Worm (Caenorhabditis elegans) whole organism, late embryonic: ENCODE measurements around the gene pstk-1.

Source experiments
- C08G9.2 ChIP-seq: sonication (generic microtip); optimal IDR thresholded peaks from 2 replicates; lab custom pipeline; 2016; ENCODE audit warnings: mild to moderate bottlenecking, missing genetic modification characterization, moderate library complexity, missing compliant biosample characterization
- ceh-2 ChIP-seq: sonication (generic microtip); optimal IDR thresholded peaks from 2 replicates; lab custom pipeline; 2016; ENCODE audit warnings: missing genotype, missing genetic modification characterization, missing compliant biosample characterization
- ceh-48 ChIP-seq: sonication (generic microtip); optimal IDR thresholded peaks from 2 replicates; lab custom pipeline; 2016; ENCODE audit warnings: missing genetic modification characterization, inconsistent platforms, missing compliant biosample characterization
- fkh-10 ChIP-seq: fragments of 150-350 bp; optimal IDR thresholded peaks from 2 replicates; lab custom pipeline; 2014; ENCODE audit warnings: missing biosample characterization, missing genetic modification reagents, missing genetic modification characterization
- hlh-30 ChIP-seq: sonication (generic microtip); optimal IDR thresholded peaks from 2 replicates; lab custom pipeline; 2017; ENCODE audit warnings: antibody characterized with exemption, missing genetic modification characterization, missing compliant biosample characterization; ENCODE audit not compliant: insufficient read depth
- mec-3 ChIP-seq: sonication (generic microtip); optimal IDR thresholded peaks from 2 replicates; lab custom pipeline; 2016; ENCODE audit warnings: borderline replicate concordance, missing genetic modification characterization, missing compliant biosample characterization
- nfya-1 ChIP-seq: sonication (generic microtip); optimal IDR thresholded peaks from 2 replicates; lab custom pipeline; 2017; ENCODE audit warnings: missing genetic modification characterization, mild to moderate bottlenecking, missing compliant biosample characterization, antibody characterized with exemption, moderate library complexity
- nhr-11 ChIP-seq: fragments of 150-350 bp; optimal IDR thresholded peaks from 2 replicates; lab custom pipeline; 2014; ENCODE audit warnings: missing biosample characterization, missing genetic modification characterization
- npax-4 ChIP-seq: sonication (generic microtip); optimal IDR thresholded peaks from 2 replicates; lab custom pipeline; 2016; ENCODE audit warnings: missing genetic modification characterization, missing compliant biosample characterization
- pha-2 ChIP-seq: sonication (generic microtip); optimal IDR thresholded peaks from 2 replicates; lab custom pipeline; 2017; ENCODE audit warnings: mild to moderate bottlenecking, missing genetic modification characterization, missing compliant biosample characterization
- tbx-7 ChIP-seq: sonication (generic microtip); optimal IDR thresholded peaks from 2 replicates; lab custom pipeline; 2016; ENCODE audit warnings: missing genotype, missing genetic modification characterization, missing compliant biosample characterization
- ttx-3 ChIP-seq: sonication (generic microtip); optimal IDR thresholded peaks from 2 replicates; lab custom pipeline; 2016; ENCODE audit warnings: missing genetic modification reagents, missing genetic modification characterization, missing compliant biosample characterization

DNA sequence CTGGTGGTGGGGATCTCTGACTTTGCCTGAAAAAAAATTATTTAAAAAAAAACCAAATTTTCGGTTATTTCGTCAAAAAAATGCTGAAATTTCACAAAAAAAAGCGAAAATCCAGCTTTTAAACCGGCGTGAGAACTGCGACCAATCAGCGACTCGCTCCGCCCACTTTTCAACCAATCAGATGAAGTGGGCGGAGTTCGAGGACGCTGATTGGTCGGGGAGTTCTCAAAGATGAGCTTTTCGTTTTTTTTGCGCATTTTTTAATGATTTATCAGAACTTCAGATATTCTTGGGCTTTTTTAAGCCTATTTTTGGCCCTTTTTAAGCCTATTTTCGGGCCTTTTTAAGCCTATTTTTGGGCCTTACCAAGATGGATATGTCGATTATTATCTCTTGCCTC lies 46.2 kb upstream of the pstk-1 start:
- no peak for TF ChIP-seq C08G9.2 (tag; lab: Kevin White, UChicago)
- no peak for TF ChIP-seq ceh-48 (tag; lab: Kevin White, UChicago)
- no peak for TF ChIP-seq fkh-10 (GFP tag; lab: Kevin White, UChicago)
- TF ChIP-seq pha-2: no peak
- no peak for TF ChIP-seq ttx-3 (tag; lab: Kevin White, UChicago)
- no peak for TF ChIP-seq tbx-7 (tag; lab: Kevin White, UChicago)
- TF ChIP-seq hlh-30 (tag; lab: Kevin White, UChicago): no peak
- TF ChIP-seq ceh-2: no peak
- TF ChIP-seq nhr-11: no peak
- TF ChIP-seq npax-4: no peak
- TF ChIP-seq mec-3 (tag; lab: Kevin White, UChicago): no peak
- peak; percentile 98 for TF ChIP-seq nfya-1
